Worm (Caenorhabditis elegans) whole organism, mixed stage, embryonic: Measurements from ENCODE around the gene K07D4.9.

ENCODE experiments used
- drap-1 ChIP-seq: fragments of 200-800 bp; sonication (Bioruptor generic); optimal IDR thresholded peaks from 3 replicates; lab custom pipeline; 2018; ENCODE audit warnings: mild to moderate bottlenecking, missing genetic modification characterization, missing compliant biosample characterization
- lin-13 ChIP-seq: fragments of 150-350 bp; optimal IDR thresholded peaks from 2 replicates; lab custom pipeline; 2014; ENCODE audit warnings: missing biosample characterization, missing genetic modification characterization
- mep-1 ChIP-seq: fragments of 150-350 bp; optimal IDR thresholded peaks from 2 replicates; lab custom pipeline; 2017; ENCODE audit warnings: missing biosample characterization, missing genetic modification reagents, missing genetic modification characterization, inconsistent platforms
- unc-62 ChIP-seq: fragments of 150-350 bp; optimal IDR thresholded peaks from 2 replicates; lab custom pipeline; 2014; ENCODE audit warnings: missing biosample characterization, missing genetic modification reagents, missing genetic modification characterization

DNA sequence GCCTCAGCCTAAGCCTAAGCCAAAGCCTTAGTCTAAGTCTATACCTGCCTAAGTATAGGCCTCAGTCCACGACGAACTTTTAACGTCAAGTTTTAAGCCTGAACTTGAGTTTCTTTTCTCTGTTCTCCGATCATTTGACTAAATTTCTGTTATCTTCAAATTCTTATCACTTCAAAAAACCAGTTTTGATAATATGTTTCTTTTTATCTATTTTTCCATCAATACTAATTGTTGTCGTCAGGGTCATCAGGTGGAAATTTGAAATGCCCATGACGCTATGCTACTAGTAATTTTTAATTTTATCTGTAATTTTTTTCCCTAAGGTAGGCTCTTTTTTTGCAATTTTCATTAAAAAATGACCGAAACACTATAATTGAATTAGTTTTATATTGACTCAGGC lies 16.9 kb upstream of the K07D4.9 start:
- TF ChIP-seq mep-1 (tag; lab: Kevin White, UChicago) (no peak), drap-1 (no peak), unc-62 (no peak), lin-13 (tag; lab: Kevin White, UChicago) (no peak)
